Fruit fly (Drosophila melanogaster) whole organism, adult: ENCODE results near the gene fan.

ENCODE experiments used
- CG14711 ChIP-seq: fragments of 200-800 bp; sonication (Bioruptor generic); optimal IDR thresholded peaks from 2 replicates; lab custom pipeline; 2018; ENCODE audit warnings: missing biosample characterization, mild to moderate bottlenecking, missing genetic modification characterization, moderate library complexity
- Crg-1 ChIP-seq: fragments of 200-800 bp; sonication (Bioruptor generic); optimal IDR thresholded peaks from 2 replicates; lab custom pipeline; 2016; ENCODE audit warnings: missing biosample characterization, missing genetic modification characterization
- Hr96 ChIP-seq: fragments of 200-800 bp; sonication (Bioruptor generic); optimal IDR thresholded peaks from 2 replicates; lab custom pipeline; 2016; ENCODE audit warnings: missing biosample characterization, missing genetic modification characterization

DNA sequence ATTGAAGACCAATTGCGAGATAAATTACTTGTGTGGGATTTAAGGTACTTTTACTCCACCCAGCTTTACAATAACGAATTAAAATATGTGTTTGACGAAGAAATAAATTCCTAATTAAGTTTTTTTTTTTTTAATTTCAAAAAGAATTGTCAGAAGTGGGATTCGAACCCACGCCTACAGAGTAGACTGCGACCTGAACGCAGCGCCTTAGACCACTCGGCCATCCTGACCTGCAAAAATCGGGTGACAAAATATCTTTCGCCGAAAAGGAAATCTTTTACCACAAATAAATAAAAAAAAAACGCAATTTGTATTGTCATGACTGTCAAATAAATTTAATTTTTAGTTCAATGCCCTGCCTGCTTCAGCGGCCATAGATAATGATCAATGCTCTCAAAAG is 40.9 kb upstream of the fan start:
- no peak for TF ChIP-seq CG14711 (tag; lab: Kevin White, UChicago)
- TF ChIP-seq Crg-1 (GFP tag; lab: Kevin White, UChicago) = no peak
- no peak for TF ChIP-seq Hr96 (GFP tag; lab: Kevin White, UChicago)
